Fruit fly (Drosophila melanogaster) whole organism, wandering third instar larva: Measurements from ENCODE around the gene CG11700.

Source experiments
- Abd-B ChIP-seq: fragments of >200 bp; optimal IDR thresholded peaks from 2 replicates; lab custom pipeline; 2017; ENCODE audit warnings: missing biosample characterization, missing genetic modification characterization
- CG32264 ChIP-seq: fragments of 200-800 bp; sonication (Bioruptor generic); optimal IDR thresholded peaks from 2 replicates; lab custom pipeline; 2016; ENCODE audit warnings: missing biosample characterization, missing genetic modification characterization
- CG9705 ChIP-seq: fragments of 200-800 bp; sonication (Bioruptor generic); optimal IDR thresholded peaks from 2 replicates; lab custom pipeline; 2018; ENCODE audit warnings: missing biosample characterization, mild to moderate bottlenecking, missing genetic modification characterization
- CrebA ChIP-seq: fragments of 200-800 bp; sonication (Bioruptor generic); optimal IDR thresholded peaks from 2 replicates; lab custom pipeline; 2016; ENCODE audit warnings: missing biosample characterization, mild to moderate bottlenecking, missing genetic modification characterization, borderline replicate concordance
- Dfd ChIP-seq: fragments of >200 bp; optimal IDR thresholded peaks from 2 replicates; lab custom pipeline; 2017; ENCODE audit warnings: missing biosample characterization, missing genetic modification characterization
- Dif ChIP-seq: fragments of 200-275, 200-300 bp; sonication (Bioruptor generic); optimal IDR thresholded peaks from 2 replicates; lab custom pipeline; 2018; ENCODE audit warnings: missing biosample characterization, missing genetic modification characterization; ENCODE audit not compliant: partially characterized antibody
- HLH106 ChIP-seq: fragments of 200-800 bp; optimal IDR thresholded peaks from 3 replicates; lab custom pipeline; 2019; ENCODE audit warnings: missing biosample characterization, mild to moderate bottlenecking, missing genetic modification characterization, moderate library complexity
- Hr78 ChIP-seq: fragments of >200 bp; optimal IDR thresholded peaks from 2 replicates; lab custom pipeline; 2017; ENCODE audit warnings: missing biosample characterization, missing genetic modification characterization
- Hr83 ChIP-seq: fragments of 200-300 bp; sonication (Bioruptor generic); optimal IDR thresholded peaks from 2 replicates; lab custom pipeline; 2016; ENCODE audit warnings: missing biosample characterization, mild to moderate bottlenecking, missing genetic modification characterization, moderate library complexity; ENCODE audit not compliant: poor library complexity, severe bottlenecking
- Jra ChIP-seq: sonication (Bioruptor generic); optimal IDR thresholded peaks from 2 replicates; lab custom pipeline; 2016; ENCODE audit warnings: missing biosample characterization, missing genetic modification characterization
- Mio ChIP-seq: sonication (Bioruptor generic); optimal IDR thresholded peaks from 2 replicates; lab custom pipeline; 2016; ENCODE audit warnings: missing biosample characterization, missing genetic modification characterization
- N ChIP-seq: fragments of >200 bp; optimal IDR thresholded peaks from 2 replicates; lab custom pipeline; 2018; ENCODE audit warnings: missing biosample characterization, missing external identifiers, missing genetic modification characterization
- OdsH ChIP-seq: fragments of 200-800 bp; sonication (Bioruptor generic); optimal IDR thresholded peaks from 2 replicates; lab custom pipeline; 2016; ENCODE audit warnings: missing biosample characterization, mild to moderate bottlenecking, missing genetic modification characterization
- Rel ChIP-seq, 2 experiments: fragments of 200-800 bp; sonication (Bioruptor generic) in 1 of 2; optimal IDR thresholded peaks; 2 replicates in 1 of 2; 3 replicates in 1 of 2; lab custom pipeline; 2016 to 2019; ENCODE audit warnings: mild to moderate bottlenecking in 2 of 2, missing biosample characterization in 2 of 2, missing genetic modification characterization in 2 of 2, moderate library complexity in 1 of 2
- Sp1 ChIP-seq: fragments of 200-800 bp; sonication (Bioruptor generic); optimal IDR thresholded peaks from 3 replicates; lab custom pipeline; 2019; ENCODE audit warnings: missing biosample characterization, mild to moderate bottlenecking, missing genetic modification characterization, moderate library complexity
- Vsx2 ChIP-seq: fragments of 200-300, 225-300 bp; sonication (Bioruptor generic); optimal IDR thresholded peaks from 2 replicates; lab custom pipeline; 2018; ENCODE audit warnings: missing biosample characterization, missing genetic modification characterization; ENCODE audit not compliant: partially characterized antibody
- br ChIP-seq: fragments of 200-800 bp; sonication (Bioruptor generic); optimal IDR thresholded peaks from 2 replicates; lab custom pipeline; 2016; ENCODE audit warnings: missing biosample characterization, missing genetic modification characterization
- dl ChIP-seq, 2 experiments: fragments of 175-275, 200-275 bp in 1 of 2; fragments of 200-275 bp in 1 of 2; sonication (Bioruptor generic); optimal IDR thresholded peaks; lab custom pipeline; 2018; ENCODE audit warnings: mild to moderate bottlenecking in 2 of 2, missing biosample characterization in 2 of 2, missing genetic modification characterization in 2 of 2, moderate library complexity in 2 of 2; ENCODE audit not compliant: partially characterized antibody in 2 of 2, insufficient read depth in 1 of 2
- dmrt93B ChIP-seq: fragments of 200-800 bp; sonication (Bioruptor generic); optimal IDR thresholded peaks from 2 replicates; lab custom pipeline; 2018; ENCODE audit warnings: missing biosample characterization, mild to moderate bottlenecking, missing genetic modification characterization
- dsf ChIP-seq: sonication (Bioruptor generic); optimal IDR thresholded peaks from 2 replicates; lab custom pipeline; 2016; ENCODE audit warnings: missing biosample characterization, missing genetic modification characterization, borderline replicate concordance
- ey ChIP-seq: fragments of 200-800 bp; sonication (Bioruptor generic); optimal IDR thresholded peaks from 2 replicates; lab custom pipeline; 2016; ENCODE audit warnings: missing biosample characterization, missing genetic modification characterization
- foxo ChIP-seq, 2 experiments: fragments of 200-800 bp; sonication (Bioruptor generic); optimal IDR thresholded peaks; 2 replicates in 1 of 2; 3 replicates in 1 of 2; lab custom pipeline; 2016 to 2017; ENCODE audit warnings: missing biosample characterization in 2 of 2, missing genetic modification characterization in 2 of 2
- fru ChIP-seq: fragments of 200-800 bp; sonication (Bioruptor generic); optimal IDR thresholded peaks from 3 replicates; lab custom pipeline; 2016; ENCODE audit warnings: missing biosample characterization, mild to moderate bottlenecking, missing genetic modification characterization
- h ChIP-seq: fragments of 200-800 bp; sonication (Bioruptor generic); optimal IDR thresholded peaks from 3 replicates; lab custom pipeline; 2016; ENCODE audit warnings: missing biosample characterization, mild to moderate bottlenecking, missing genetic modification characterization
- jim ChIP-seq: fragments of 175-275, 200-325 bp; sonication (Bioruptor generic); optimal IDR thresholded peaks from 2 replicates; lab custom pipeline; 2016; ENCODE audit warnings: missing biosample characterization, mild to moderate bottlenecking, missing genetic modification characterization
- lola ChIP-seq: fragments of >200 bp; optimal IDR thresholded peaks from 2 replicates; lab custom pipeline; 2017; ENCODE audit warnings: missing biosample characterization, missing genetic modification characterization
- pan ChIP-seq: fragments of >200 bp; optimal IDR thresholded peaks from 2 replicates; lab custom pipeline; 2017
- psq ChIP-seq: fragments of 200-800 bp; sonication (Bioruptor generic); optimal IDR thresholded peaks from 3 replicates; lab custom pipeline; 2017; ENCODE audit warnings: missing biosample characterization, mild to moderate bottlenecking, missing genetic modification characterization, moderate library complexity
- rgr ChIP-seq: fragments of 200-800 bp; sonication (Bioruptor generic); optimal IDR thresholded peaks from 3 replicates; lab custom pipeline; 2016; ENCODE audit warnings: missing biosample characterization, mild to moderate bottlenecking, missing genetic modification characterization
- sage ChIP-seq: fragments of 200-800 bp; sonication (Bioruptor generic); optimal IDR thresholded peaks from 2 replicates; lab custom pipeline; 2016; ENCODE audit warnings: missing biosample characterization, mild to moderate bottlenecking, missing genetic modification characterization
- sv ChIP-seq: fragments of 200-800 bp; sonication (Bioruptor generic); optimal IDR thresholded peaks from 3 replicates; lab custom pipeline; 2016; ENCODE audit warnings: missing biosample characterization, missing genetic modification characterization
- tai ChIP-seq: sonication (Bioruptor generic); optimal IDR thresholded peaks from 2 replicates; lab custom pipeline; 2016; ENCODE audit warnings: missing biosample characterization, missing genetic modification characterization
- usp ChIP-seq: fragments of >200 bp; optimal IDR thresholded peaks from 2 replicates; lab custom pipeline; 2017; ENCODE audit warnings: missing biosample characterization, missing genetic modification characterization
- woc ChIP-seq: sonication (Bioruptor generic); optimal IDR thresholded peaks from 2 replicates; lab custom pipeline; 2016; ENCODE audit warnings: missing biosample characterization, mild to moderate bottlenecking, missing genetic modification characterization

CG11700 gene

dm6 chrX:6316858-6317474 lies 33.6 kb upstream of the CG11700 start:
- TF ChIP-seq CG32264 (GFP tag; lab: Kevin White, UChicago) (no peak), Mio (GFP tag; lab: Kevin White, UChicago) (no peak), br (GFP tag; lab: Kevin White, UChicago) (peak; percentile 45), Hr78 (GFP tag; lab: Kevin White, UChicago) (no peak), rgr (GFP tag; lab: Kevin White, UChicago) (no peak), N (no peak), fru (GFP tag; lab: Kevin White, UChicago) (peak; percentile 21), OdsH (GFP tag; lab: Kevin White, UChicago) (peak; percentile 3), woc (GFP tag; lab: Kevin White, UChicago) (no peak), CrebA (GFP tag; lab: Kevin White, UChicago) (no peak), CG9705 (GFP tag; lab: Kevin White, UChicago) (no peak), sv (peak; percentile 53), Dif (no peak), h (peak; percentile 40), foxo (GFP tag; optimal IDR thresholded peaks at IDR 0.05; lab: Kevin White, UChicago) (peak in 1 of 2 experiments; percentile 39), dmrt93B (no peak), usp (GFP tag; lab: Kevin White, UChicago) (no peak), tai (GFP tag; lab: Kevin White, UChicago) (no peak), lola (GFP tag; lab: Kevin White, UChicago) (no peak), Rel (GFP tag; optimal IDR thresholded peaks at IDR 0.05; lab: Kevin White, UChicago) (no peak), Rel (tag; optimal IDR thresholded peaks at IDR 0.05; lab: Kevin White, UChicago) (no peak), sage (no peak), Abd-B (GFP tag; lab: Kevin White, UChicago) (no peak), Dfd (no peak), Hr83 (no peak), pan (lab: Kevin White, UChicago) (no peak), psq (GFP tag; lab: Kevin White, UChicago) (peak; percentile 3), dsf (GFP tag; lab: Kevin White, UChicago) (no peak), jim (GFP tag; lab: Kevin White, UChicago) (no peak), HLH106 (tag; lab: Kevin White, UChicago) (peak; percentile 41), ey (GFP tag; lab: Kevin White, UChicago) (peak; percentile 4), Sp1 (peak; percentile 19)
- TF ChIP-seq, all 38 proteins: peak for 10

- TF ChIP-seq Sp1: no peak
- no peak for TF ChIP-seq OdsH (GFP tag; lab: Kevin White, UChicago)
- no peak for TF ChIP-seq usp (GFP tag; lab: Kevin White, UChicago)
- TF ChIP-seq psq (GFP tag; lab: Kevin White, UChicago): no peak
- TF ChIP-seq Rel (GFP tag; optimal IDR thresholded peaks at IDR 0.05; lab: Kevin White, UChicago): no peak
- TF ChIP-seq Rel (tag; optimal IDR thresholded peaks at IDR 0.05; lab: Kevin White, UChicago): no peak
- TF ChIP-seq Hr83: no peak
- TF ChIP-seq Vsx2 (GFP tag; lab: Kevin White, UChicago): no peak
- TF ChIP-seq foxo (GFP tag; optimal IDR thresholded peaks at IDR 0.05; lab: Kevin White, UChicago): no peak
- no peak for TF ChIP-seq Jra (GFP tag; lab: Kevin White, UChicago)
- TF ChIP-seq CrebA (GFP tag; lab: Kevin White, UChicago): no peak
- no peak for TF ChIP-seq Abd-B (GFP tag; lab: Kevin White, UChicago)
- TF ChIP-seq dsf (GFP tag; lab: Kevin White, UChicago): no peak
- no peak for TF ChIP-seq br (GFP tag; lab: Kevin White, UChicago)
- no peak for TF ChIP-seq HLH106 (tag; lab: Kevin White, UChicago)
- TF ChIP-seq CG32264 (GFP tag; lab: Kevin White, UChicago): no peak
- no peak for TF ChIP-seq pan (lab: Kevin White, UChicago)
- no peak for TF ChIP-seq sage
These were observed 32.2 kb upstream of the CG11700 start for dm6 chrX:6315583-6315982.

dm6 chrX:6311516-6311915 lies 28.1 kb upstream of the CG11700 start:
- TF ChIP-seq dsf (GFP tag; lab: Kevin White, UChicago) (no peak), psq (GFP tag; lab: Kevin White, UChicago) (no peak), CG32264 (GFP tag; lab: Kevin White, UChicago) (no peak), Mio (GFP tag; lab: Kevin White, UChicago) (no peak), dl (GFP tag; optimal IDR thresholded peaks at IDR 0.05; lab: Kevin White, UChicago; ENCODE audit: insufficient read depth in 1 of 2, partially characterized antibody in 2 of 2) (no peak), Hr78 (GFP tag; lab: Kevin White, UChicago) (no peak)
